Worm (Caenorhabditis elegans) whole organism, L4/young adult: ENCODE results near the gene T23G7.2.

Experiments
- dao-5 ChIP-seq: sonication (generic microtip); optimal IDR thresholded peaks from 2 replicates; lab custom pipeline; 2016; ENCODE audit warnings: missing genotype, missing genetic modification characterization, moderate library complexity, missing compliant biosample characterization
- him-1 ChIP-seq: sonication (generic microtip); optimal IDR thresholded peaks from 2 replicates; lab custom pipeline; 2016; ENCODE audit warnings: missing genotype, missing genetic modification reagents, missing genetic modification characterization, missing compliant biosample characterization

- no peak for TF ChIP-seq him-1 (tag; lab: Kevin White, UChicago)
- no peak for TF ChIP-seq dao-5 (tag; lab: Kevin White, UChicago)
Measured at ce11 chrII:9169450-9169960, 3.2 kb downstream of the T23G7.2 start, which contains the start of gene dpl-1.
